Fruit fly (Drosophila melanogaster) whole organism, embryonic: Measurements from ENCODE around the gene IM33.
A peak's percentile ranks its signal among the peaks of the same experiment; 100 is the strongest.

ENCODE experiments used
- ATbp ChIP-seq: fragments of 200-800 bp; sonication (Bioruptor generic); optimal IDR thresholded peaks from 2 replicates; lab custom pipeline; 2017; ENCODE audit warnings: missing biosample characterization, mild to moderate bottlenecking, missing genetic modification characterization, missing genetic modification reagents
- Aef1 ChIP-seq: fragments of 200-800 bp; sonication (Bioruptor generic); IDR thresholded peaks from 3 replicates; pipeline ENCODE4 v1.3.6; 2022; ENCODE audit warnings: missing biosample characterization, missing genetic modification characterization
- B-H2 ChIP-seq: fragments of 200-800 bp; sonication (Bioruptor generic); optimal IDR thresholded peaks from 2 replicates; lab custom pipeline; 2018; ENCODE audit warnings: missing biosample characterization, mild to moderate bottlenecking, missing genetic modification characterization
- CG10462 ChIP-seq: fragments of 200-800 bp; sonication (Bioruptor generic); optimal IDR thresholded peaks from 2 replicates; lab custom pipeline; 2016; ENCODE audit warnings: missing biosample characterization, missing genetic modification characterization
- CG10565 ChIP-seq: fragments of 200-800 bp; sonication (Bioruptor generic); optimal IDR thresholded peaks from 3 replicates; lab custom pipeline; 2016; ENCODE audit warnings: missing biosample characterization, mild to moderate bottlenecking, missing genetic modification characterization
- CG11398 ChIP-seq: fragments of 200-800 bp; sonication (Bioruptor generic); optimal IDR thresholded peaks from 2 replicates; lab custom pipeline; 2016; ENCODE audit warnings: missing biosample characterization, missing genetic modification characterization
- CG12769 ChIP-seq: fragments of 200-800 bp; sonication (Bioruptor generic); optimal IDR thresholded peaks from 2 replicates; lab custom pipeline; 2019; ENCODE audit warnings: missing biosample characterization, mild to moderate bottlenecking, missing genetic modification characterization, moderate library complexity
- CG14050 ChIP-seq: fragments of 200-800 bp; sonication (Bioruptor generic); IDR thresholded peaks from 3 replicates; pipeline ENCODE4 v1.3.6; 2022; ENCODE audit warnings: missing biosample characterization, missing genetic modification characterization
- CG15514 ChIP-seq: fragments of 200-800 bp; sonication (Bioruptor generic); optimal IDR thresholded peaks from 3 replicates; lab custom pipeline; 2017; ENCODE audit warnings: missing biosample characterization, missing genetic modification characterization, mild to moderate bottlenecking, moderate library complexity, missing genetic modification reagents
- CG17328 ChIP-seq: fragments of 200-800 bp; sonication (Bioruptor generic); IDR thresholded peaks from 2 replicates; pipeline ENCODE4 v1.3.6; 2022; ENCODE audit warnings: missing biosample characterization, missing genetic modification characterization
- CG2199 ChIP-seq: fragments of 200-800 bp; sonication (Bioruptor generic); IDR thresholded peaks from 3 replicates; pipeline ENCODE4 v1.3.6; 2022; ENCODE audit warnings: missing biosample characterization, missing genetic modification characterization
- CG30020 ChIP-seq: fragments of 200-800 bp; optimal IDR thresholded peaks from 2 replicates; lab custom pipeline; 2019; ENCODE audit warnings: missing biosample characterization, mild to moderate bottlenecking, missing genetic modification characterization, moderate library complexity
- CG31365 ChIP-seq: fragments of 200-800 bp; sonication (Bioruptor generic); optimal IDR thresholded peaks from 2 replicates; lab custom pipeline; 2018; ENCODE audit warnings: missing biosample characterization, mild to moderate bottlenecking, missing genetic modification characterization
- CG31441 ChIP-seq: fragments of 200-800 bp; sonication (Bioruptor generic); IDR thresholded peaks from 2 replicates; pipeline ENCODE4 v1.3.6; 2022; ENCODE audit warnings: missing biosample characterization, missing genetic modification characterization
- CG33557 ChIP-seq: fragments of 200-800 bp; sonication (Bioruptor generic); optimal IDR thresholded peaks from 2 replicates; lab custom pipeline; 2019; ENCODE audit warnings: missing biosample characterization, mild to moderate bottlenecking, missing genetic modification characterization, moderate library complexity
- CG4404 ChIP-seq: fragments of 200-800 bp; sonication (Bioruptor generic); IDR thresholded peaks from 2 replicates; pipeline ENCODE4 v1.3.6; 2022; ENCODE audit warnings: missing biosample characterization, missing genetic modification characterization
- CG4854 ChIP-seq: fragments of 200-800 bp; sonication (Bioruptor generic); optimal IDR thresholded peaks from 2 replicates; lab custom pipeline; 2016; ENCODE audit warnings: missing biosample characterization, missing genetic modification characterization, inconsistent platforms
- CG7786 ChIP-seq: fragments of 200-800 bp; sonication (Bioruptor generic); optimal IDR thresholded peaks from 2 replicates; lab custom pipeline; 2016; ENCODE audit warnings: missing biosample characterization, missing genetic modification characterization
- CG8290 ChIP-seq, 3 experiments: fragments of 200-800 bp; sonication (Bioruptor generic); optimal IDR thresholded peaks; 2 replicates each; lab custom pipeline; 2016 to 2019; ENCODE audit warnings: missing biosample characterization in 3 of 3, missing genetic modification characterization in 3 of 3, mild to moderate bottlenecking in 2 of 3, moderate library complexity in 1 of 3
- CG9876 ChIP-seq: fragments of 200-800 bp; sonication (Bioruptor generic); optimal IDR thresholded peaks from 2 replicates; lab custom pipeline; 2016; ENCODE audit warnings: missing biosample characterization, missing genetic modification characterization
- CG9932 ChIP-seq: fragments of 200-800 bp; sonication (Bioruptor generic); IDR thresholded peaks from 2 replicates; pipeline ENCODE4 v1.3.6; 2022; ENCODE audit warnings: missing biosample characterization, missing genetic modification characterization
- Camta ChIP-seq: fragments of 200-800 bp; sonication (Bioruptor generic); optimal IDR thresholded peaks from 2 replicates; lab custom pipeline; 2016; ENCODE audit warnings: missing biosample characterization, missing genetic modification characterization
- CrebB ChIP-seq: fragments of 200-800 bp; sonication (Bioruptor generic); optimal IDR thresholded peaks from 3 replicates; lab custom pipeline; 2018; ENCODE audit warnings: missing biosample characterization, mild to moderate bottlenecking, missing genetic modification characterization
- Dref ChIP-seq: fragments of 200-800 bp; sonication (Bioruptor generic); IDR thresholded peaks from 2 replicates; pipeline ENCODE4 v1.3.6; 2022; ENCODE audit warnings: missing biosample characterization, missing genetic modification characterization
- E2f1 ChIP-seq: fragments of 200-800 bp; sonication (Bioruptor generic); IDR thresholded peaks from 2 replicates; pipeline ENCODE4 v1.3.6; 2022; ENCODE audit warnings: missing biosample characterization, missing genetic modification characterization
- H15 ChIP-seq: fragments of 200-800 bp; sonication (Bioruptor generic); IDR thresholded peaks from 3 replicates; pipeline ENCODE4 v1.3.6; 2022; ENCODE audit warnings: missing biosample characterization, missing genetic modification characterization
- Lim3 ChIP-seq: fragments of 200-800 bp; sonication (Bioruptor generic); IDR thresholded peaks from 2 replicates; pipeline ENCODE4 v1.3.6; 2022; ENCODE audit warnings: missing biosample characterization, missing genetic modification characterization
- NfI ChIP-seq: fragments of 200-800 bp; sonication (Bioruptor generic); optimal IDR thresholded peaks from 3 replicates; lab custom pipeline; 2018; ENCODE audit warnings: missing biosample characterization, mild to moderate bottlenecking, missing genetic modification characterization, moderate library complexity
- Rx ChIP-seq: fragments of 200-800 bp; sonication (Bioruptor generic); IDR thresholded peaks from 2 replicates; pipeline ENCODE4 v1.3.6; 2022; ENCODE audit warnings: missing biosample characterization, missing genetic modification characterization
- Stat92E ChIP-seq, 3 experiments: fragments of >200 bp in 2 of 3; fragments of 200-800 bp in 1 of 3; sonication (Bioruptor generic) in 1 of 3; optimal IDR thresholded peaks; 2 replicates each; lab custom pipeline; 2017 to 2019; ENCODE audit warnings: missing biosample characterization in 3 of 3, missing genetic modification characterization in 3 of 3, mild to moderate bottlenecking in 1 of 3, moderate library complexity in 1 of 3
- bowl ChIP-seq: fragments of 200-800 bp; sonication (Bioruptor generic); IDR thresholded peaks from 2 replicates; pipeline ENCODE4 v1.3.6; 2022; ENCODE audit warnings: missing biosample characterization, missing genetic modification characterization
- cas ChIP-seq: fragments of 200-800 bp; sonication (Bioruptor generic); IDR thresholded peaks from 2 replicates; pipeline ENCODE4 v1.3.6; 2022; ENCODE audit warnings: missing biosample characterization, missing genetic modification characterization
- ci ChIP-seq: fragments of 200-800 bp; sonication (Bioruptor generic); IDR thresholded peaks from 3 replicates; pipeline ENCODE4 v1.3.6; 2022; ENCODE audit warnings: missing biosample characterization, missing genetic modification characterization
- gce ChIP-seq: fragments of 200-800 bp; sonication (Bioruptor generic); IDR thresholded peaks from 3 replicates; pipeline ENCODE4 v1.3.6; 2022; ENCODE audit warnings: missing biosample characterization, missing genetic modification characterization
- gsb ChIP-seq: fragments of 200-800 bp; sonication (Bioruptor generic); IDR thresholded peaks from 2 replicates; pipeline ENCODE4 v1.3.6; 2022; ENCODE audit warnings: missing biosample characterization, missing genetic modification characterization
- mam ChIP-seq: fragments of 200-800 bp; sonication (Bioruptor generic); optimal IDR thresholded peaks from 3 replicates; lab custom pipeline; 2016; ENCODE audit warnings: missing biosample characterization, missing genetic modification characterization
- oc ChIP-seq: fragments of 200-800 bp; sonication (Bioruptor generic); optimal IDR thresholded peaks from 2 replicates; lab custom pipeline; 2018; ENCODE audit warnings: missing biosample characterization, mild to moderate bottlenecking, missing genetic modification characterization, moderate library complexity
- prd ChIP-seq, 3 experiments: fragments of >200 bp in 2 of 3; fragments of 200-800 bp in 1 of 3; sonication (Bioruptor generic) in 1 of 3; optimal IDR thresholded peaks in 2 of 3; IDR thresholded peaks in 1 of 3; 2 replicates in 2 of 3; 3 replicates in 1 of 3; pipeline versions ENCODE4 v1.3.6 to Lab custom; 2017 to 2022; ENCODE audit warnings: missing biosample characterization in 1 of 3, missing genetic modification characterization in 1 of 3
- scrt ChIP-seq: fragments of 200-800 bp; sonication (Bioruptor generic); optimal IDR thresholded peaks from 2 replicates; lab custom pipeline; 2018; ENCODE audit warnings: missing biosample characterization, mild to moderate bottlenecking, missing genetic modification characterization, moderate library complexity
- sens-2 ChIP-seq: fragments of 200-800 bp; sonication (Bioruptor generic); IDR thresholded peaks from 2 replicates; pipeline ENCODE4 v1.3.6; 2022; ENCODE audit warnings: missing biosample characterization, missing genetic modification characterization
- sr ChIP-seq: fragments of 200-800 bp; sonication (Bioruptor generic); IDR thresholded peaks from 3 replicates; pipeline ENCODE4 v1.3.6; 2022; ENCODE audit warnings: missing biosample characterization, missing genetic modification characterization
- tin ChIP-seq: fragments of 200-800 bp; sonication (Bioruptor generic); optimal IDR thresholded peaks from 3 replicates; lab custom pipeline; 2016; ENCODE audit warnings: missing biosample characterization, missing genetic modification characterization
- tll ChIP-seq, 2 experiments: fragments of 200-800 bp in 1 of 2; fragments of >200 bp in 1 of 2; sonication (Bioruptor generic) in 1 of 2; optimal IDR thresholded peaks; 2 replicates each; lab custom pipeline; 2017 to 2019; ENCODE audit warnings: missing biosample characterization in 2 of 2, missing genetic modification characterization in 2 of 2, mild to moderate bottlenecking in 1 of 2, moderate library complexity in 1 of 2
- unpg ChIP-seq: fragments of 200-800 bp; sonication (Bioruptor generic); optimal IDR thresholded peaks from 3 replicates; lab custom pipeline; 2018; ENCODE audit warnings: missing biosample characterization, mild to moderate bottlenecking, missing genetic modification characterization, moderate library complexity
- wdn ChIP-seq: fragments of 200-800 bp; sonication (Bioruptor generic); IDR thresholded peaks from 2 replicates; pipeline ENCODE4 v1.3.6; 2022; ENCODE audit warnings: missing biosample characterization, missing genetic modification characterization

The IM33 gene

DNA sequence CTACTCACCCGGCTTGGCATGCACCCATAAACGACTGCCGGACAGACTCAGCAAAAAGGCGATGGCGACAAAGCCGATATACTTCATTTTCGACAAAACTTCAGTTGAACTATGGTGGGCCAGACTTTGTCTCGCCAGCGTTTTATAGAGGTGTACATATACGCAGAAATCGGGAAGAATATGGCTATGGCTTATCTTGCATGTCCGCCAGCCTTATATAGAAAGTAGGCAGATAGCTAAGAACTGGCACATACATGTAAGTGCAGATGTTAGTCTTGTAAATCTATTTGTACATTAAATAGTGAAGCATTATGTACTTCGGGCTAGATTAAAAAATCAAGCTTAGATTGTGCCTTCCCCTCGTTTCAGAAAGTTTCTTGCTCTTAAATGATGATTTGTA, 3.4 kb downstream of the IM33 start, which contains the start of gene CG3513:
Gene CG3513, minus strand, starts transcription at position 101 of the 400 bp plus-strand sequence.
- TF ChIP-seq sens-2 (GFP tag; lab: Robert Waterston, UW) (no peak), CG11398 (GFP tag; lab: Kevin White, UChicago) (no peak), Lim3 (no peak), cas (GFP tag; lab: Robert Waterston, UW) (no peak), tin (no peak), CG15514 (no peak), CG2199 (GFP tag; lab: Robert Waterston, UW) (no peak), wdn (GFP tag; lab: Robert Waterston, UW) (no peak), CG8290 (GFP tag; optimal IDR thresholded peaks at IDR 0.05; lab: Kevin White, UChicago) (no peak), CG8290 (tag; optimal IDR thresholded peaks at IDR 0.05; lab: Kevin White, UChicago) (no peak), oc (no peak)
- TF ChIP-seq, all 482 proteins: peak for 0

DNA sequence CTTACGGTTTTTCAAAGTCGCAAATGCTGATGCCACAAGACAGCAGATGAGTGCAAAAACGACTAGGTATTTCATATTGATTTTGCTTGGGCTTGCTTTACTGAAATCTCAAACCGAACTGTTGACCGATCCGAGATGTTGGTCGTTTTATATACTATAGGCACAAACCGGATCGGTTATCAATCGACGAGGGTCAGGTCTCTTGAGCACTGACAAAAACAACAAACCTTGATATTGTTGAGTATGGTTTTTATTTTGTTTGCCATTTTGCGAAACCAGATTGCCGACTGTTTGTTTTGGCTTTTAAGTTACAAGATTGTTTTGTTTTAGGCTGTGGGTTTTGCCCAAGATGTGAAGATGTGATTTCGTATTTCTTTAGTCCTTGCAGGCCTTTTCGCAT, 4.0 kb downstream of the IM33 start, which contains the start of gene CG16704:
Gene CG16704, minus strand, starts transcription at position 122 of the 400 bp plus-strand sequence.
- TF ChIP-seq CG4404 (GFP tag; lab: Robert Waterston, UW) (no peak), CG12769 (tag; lab: Kevin White, UChicago) (no peak)
- TF ChIP-seq, all 482 proteins: peak for 0

DNA sequence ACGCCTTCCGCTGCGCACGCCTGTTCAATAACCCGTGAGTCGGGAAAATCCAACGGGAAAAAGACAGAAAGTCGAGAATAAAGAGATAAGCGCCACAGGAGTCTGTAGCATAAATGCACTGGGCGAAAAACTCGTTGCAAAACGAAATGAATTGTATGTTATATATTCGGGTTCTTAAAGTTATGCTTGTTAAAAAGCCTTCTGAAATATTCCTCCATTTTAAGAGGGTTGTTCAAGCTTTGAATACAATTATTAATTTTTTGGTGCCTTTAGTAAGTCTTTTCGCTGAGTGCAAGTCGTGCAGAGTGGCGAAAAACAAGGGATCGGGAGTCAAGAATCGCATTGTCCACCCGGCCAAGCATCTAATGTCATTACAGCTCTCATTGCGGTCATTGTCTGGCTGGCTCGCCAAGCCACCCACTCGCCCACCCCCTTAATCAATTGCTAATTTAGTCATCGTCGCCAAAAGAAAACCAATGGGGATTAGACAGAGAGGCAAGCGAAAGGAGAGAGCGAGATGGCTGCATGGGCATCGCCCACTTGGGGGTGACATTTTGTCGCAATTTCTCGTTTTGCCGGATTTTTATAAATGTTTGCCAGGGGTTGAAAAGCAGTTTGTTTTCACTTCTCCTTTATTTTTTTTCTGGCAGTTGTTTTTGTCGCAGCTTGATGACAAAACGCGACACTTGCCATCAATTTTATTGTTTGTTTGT, 11.2 kb downstream of the IM33 start:
- no peak for TF ChIP-seq CG7786
- TF ChIP-seq CG31441 (GFP tag; lab: Robert Waterston, UW) = 0 out of 2 replicates have a peak, but pooled peaks have one; percentile 25
- TF ChIP-seq CG4854 (GFP tag; lab: Kevin White, UChicago) = no peak
- no peak for TF ChIP-seq Rx (GFP tag; lab: Robert Waterston, UW)
- no peak for TF ChIP-seq mam
- peak; percentile 10 for TF ChIP-seq CG33557 (GFP tag; lab: Kevin White, UChicago)
- TF ChIP-seq CG17328 (GFP tag; lab: Robert Waterston, UW) = peak; percentile 29; the same call in 1 of the 2 replicates
- TF ChIP-seq CG31365 = no peak
- TF ChIP-seq CG14050 (GFP tag; lab: Robert Waterston, UW) = no peak
- TF ChIP-seq CrebB (tag; lab: Kevin White, UChicago) = no peak
- no peak for TF ChIP-seq prd (optimal IDR thresholded peaks at IDR 0.05; lab: Kevin White, UChicago)
- peak; percentile 62; the same call in 2 of the 3 replicates for TF ChIP-seq prd (GFP tag; IDR thresholded peaks at IDR 0.05; lab: Robert Waterston, UW)
- TF ChIP-seq Camta (GFP tag; lab: Kevin White, UChicago) = no peak
- no peak for TF ChIP-seq sr (GFP tag; lab: Robert Waterston, UW)
- no peak for TF ChIP-seq CG9932
- no peak for TF ChIP-seq bowl
- peak; percentile 21 for TF ChIP-seq unpg (GFP tag; lab: Kevin White, UChicago)
- no peak for TF ChIP-seq tll (GFP tag; optimal IDR thresholded peaks at IDR 0.05; lab: Kevin White, UChicago)
- no peak for TF ChIP-seq gce (GFP tag; lab: Robert Waterston, UW)
- TF ChIP-seq Stat92E (GFP tag; optimal IDR thresholded peaks at IDR 0.05; lab: Kevin White, UChicago) = no peak
- no peak for TF ChIP-seq Aef1
- TF ChIP-seq ATbp (GFP tag; lab: Kevin White, UChicago) = peak; percentile 5
- no peak for TF ChIP-seq B-H2
- no peak for TF ChIP-seq CG9876 (GFP tag; lab: Kevin White, UChicago)
- TF ChIP-seq H15 = no peak
- TF ChIP-seq gsb (GFP tag; lab: Robert Waterston, UW) = no peak
- no peak for TF ChIP-seq CG10462 (GFP tag; lab: Kevin White, UChicago)
- TF ChIP-seq scrt (GFP tag; lab: Kevin White, UChicago) = no peak
- peak; percentile 10 for TF ChIP-seq oc
- TF ChIP-seq CG30020 = no peak
- TF ChIP-seq ci (GFP tag; lab: Robert Waterston, UW) = 0 out of 3 replicates have a peak, but pooled peaks have one; percentile 36
- no peak for TF ChIP-seq NfI
- TF ChIP-seq CG10565 = no peak
- TF ChIP-seq E2f1 (GFP tag; lab: Robert Waterston, UW) = no peak
- no peak for TF ChIP-seq Dref (GFP tag; lab: Robert Waterston, UW)
